Fruit fly (Drosophila melanogaster) S2 (cell line): ENCODE measurements around the gene Tim9b.

Experiments
- CG8478 ChIP-seq: fragments of >200 bp; optimal IDR thresholded peaks from 2 replicates; lab custom pipeline; 2018
- CTCF ChIP-seq, 2 experiments: fragments of >200 bp; optimal IDR thresholded peaks; 2 replicates each; lab custom pipeline; 2018

dm6 chrX:19604997-19605396, 13.3 kb downstream of the Tim9b start, which contains the start of gene CG14207:
- TF ChIP-seq CTCF (optimal IDR thresholded peaks at IDR 0.05; lab: Kevin White, UChicago) (no peak), CG8478 (no peak)
